Worm (Caenorhabditis elegans) whole organism, L2 larva: ENCODE results near the gene C54F6.17.

Source experiments
- C34F6.9 ChIP-seq: fragments of 150-350 bp; optimal IDR thresholded peaks from 2 replicates; lab custom pipeline; 2014; ENCODE audit warnings: missing biosample characterization, missing genetic modification characterization
- R02D3.7 ChIP-seq: fragments of 150-350 bp; optimal IDR thresholded peaks from 2 replicates; lab custom pipeline; 2014; ENCODE audit warnings: missing biosample characterization, missing genetic modification characterization
- Y55F3AM.14 ChIP-seq: fragments of 200-800 bp; sonication (Bioruptor generic); optimal IDR thresholded peaks from 2 replicates; lab custom pipeline; 2018; ENCODE audit warnings: mild to moderate bottlenecking, missing genetic modification characterization, missing compliant biosample characterization
- ZK546.5 ChIP-seq: sonication (generic microtip); optimal IDR thresholded peaks from 2 replicates; lab custom pipeline; 2017; ENCODE audit warnings: missing biosample characterization, missing genetic modification characterization
- alr-1 ChIP-seq: fragments of 150-350 bp; optimal IDR thresholded peaks from 2 replicates; lab custom pipeline; 2014; ENCODE audit warnings: missing biosample characterization, missing genetic modification characterization
- aly-2 ChIP-seq: fragments of 150-350 bp; optimal IDR thresholded peaks from 2 replicates; lab custom pipeline; 2014; ENCODE audit warnings: missing biosample characterization, missing genetic modification characterization
- ama-1 ChIP-seq: fragments of 150-350 bp; optimal IDR thresholded peaks from 2 replicates; lab custom pipeline; 2018; ENCODE audit warnings: inconsistent platforms
- ceh-16 ChIP-seq: fragments of 150-350 bp; optimal IDR thresholded peaks from 2 replicates; lab custom pipeline; 2014; ENCODE audit warnings: missing biosample characterization, missing genetic modification characterization
- ceh-82 ChIP-seq: fragments of 150-350 bp; optimal IDR thresholded peaks from 2 replicates; lab custom pipeline; 2014; ENCODE audit warnings: missing biosample characterization, missing genetic modification characterization
- elt-1 ChIP-seq: fragments of 150-350 bp; optimal IDR thresholded peaks from 2 replicates; lab custom pipeline; 2014; ENCODE audit warnings: missing biosample characterization, missing genetic modification characterization
- elt-3 ChIP-seq: sonication (generic microtip); optimal IDR thresholded peaks from 2 replicates; lab custom pipeline; 2017; ENCODE audit warnings: missing biosample characterization, missing genetic modification characterization
- gmeb-1 ChIP-seq: fragments of 150-350 bp; optimal IDR thresholded peaks from 2 replicates; lab custom pipeline; 2014; ENCODE audit warnings: missing biosample characterization, missing genetic modification characterization
- lin-11 ChIP-seq: fragments of 150-350 bp; sonication (generic microtip); optimal IDR thresholded peaks from 2 replicates; lab custom pipeline; 2014; ENCODE audit warnings: missing biosample characterization, missing genetic modification characterization, inconsistent platforms, mixed read lengths
- lin-39 ChIP-seq: fragments of 150-350 bp; optimal IDR thresholded peaks from 2 replicates; lab custom pipeline; 2014; ENCODE audit warnings: missing biosample characterization, missing genetic modification reagents, missing genetic modification characterization
- lsy-2 ChIP-seq, 2 experiments: fragments of 150-350 bp in 1 of 2; sonication (generic microtip) in 1 of 2; optimal IDR thresholded peaks; 2 replicates each; lab custom pipeline; 2014 to 2017; ENCODE audit warnings: missing biosample characterization in 2 of 2, missing genetic modification characterization in 2 of 2
- mab-5 ChIP-seq: fragments of 150-350 bp; optimal IDR thresholded peaks from 2 replicates; lab custom pipeline; 2014; ENCODE audit warnings: missing biosample characterization, missing genetic modification characterization
- mbf-1 ChIP-seq: sonication (generic microtip); optimal IDR thresholded peaks from 2 replicates; lab custom pipeline; 2017; ENCODE audit warnings: missing biosample characterization, missing genetic modification characterization
- mdl-1 ChIP-seq, 2 experiments: fragments of 150-350 bp in 1 of 2; sonication (generic microtip) in 1 of 2; optimal IDR thresholded peaks; 2 replicates each; lab custom pipeline; 2017; ENCODE audit warnings: missing biosample characterization in 2 of 2, missing genetic modification characterization in 2 of 2
- nhr-10 ChIP-seq: sonication (generic microtip); optimal IDR thresholded peaks from 2 replicates; lab custom pipeline; 2017; ENCODE audit warnings: missing biosample characterization, missing genetic modification characterization
- nhr-11 ChIP-seq: fragments of 150-350 bp; optimal IDR thresholded peaks from 2 replicates; lab custom pipeline; 2014; ENCODE audit warnings: missing biosample characterization, missing genetic modification characterization
- nhr-12 ChIP-seq: fragments of 150-350 bp; optimal IDR thresholded peaks from 2 replicates; lab custom pipeline; 2014; ENCODE audit warnings: missing biosample characterization, missing genetic modification characterization
- nhr-129 ChIP-seq: fragments of 150-350 bp; optimal IDR thresholded peaks from 2 replicates; lab custom pipeline; 2014; ENCODE audit warnings: missing biosample characterization, missing genetic modification characterization
- nhr-23 ChIP-seq: fragments of 150-350 bp; optimal IDR thresholded peaks from 2 replicates; lab custom pipeline; 2014; ENCODE audit warnings: missing biosample characterization, missing genetic modification reagents, missing genetic modification characterization
- nhr-237 ChIP-seq: fragments of 150-350 bp; optimal IDR thresholded peaks from 2 replicates; lab custom pipeline; 2014; ENCODE audit warnings: missing biosample characterization, missing genetic modification characterization
- nhr-25 ChIP-seq: fragments of 150-350 bp; sonication (generic microtip); optimal IDR thresholded peaks from 3 replicates; lab custom pipeline; 2014; ENCODE audit warnings: missing biosample characterization, missing genetic modification characterization
- nhr-77 ChIP-seq: fragments of 150-350 bp; optimal IDR thresholded peaks from 2 replicates; lab custom pipeline; 2014; ENCODE audit warnings: missing biosample characterization, missing genetic modification characterization
- peb-1 ChIP-seq: fragments of 150-350 bp; optimal IDR thresholded peaks from 2 replicates; lab custom pipeline; 2014; ENCODE audit warnings: missing biosample characterization, missing genetic modification characterization
- sem-4 ChIP-seq: fragments of 150-350 bp; optimal IDR thresholded peaks from 2 replicates; lab custom pipeline; 2014; ENCODE audit warnings: missing biosample characterization, missing genetic modification reagents, missing genetic modification characterization
- skn-1 ChIP-seq: sonication (generic microtip); optimal IDR thresholded peaks from 2 replicates; lab custom pipeline; 2017; ENCODE audit warnings: missing biosample characterization, missing genetic modification characterization
- snpc-4 ChIP-seq: fragments of 150-350 bp; optimal IDR thresholded peaks from 2 replicates; lab custom pipeline; 2014; ENCODE audit warnings: missing biosample characterization, missing genetic modification characterization
- unc-55 ChIP-seq: fragments of 150-350 bp; sonication (generic microtip); optimal IDR thresholded peaks from 3 replicates; lab custom pipeline; 2014; ENCODE audit warnings: missing biosample characterization, missing genetic modification reagents, missing genetic modification characterization
- zag-1 ChIP-seq: fragments of 150-350 bp; optimal IDR thresholded peaks from 2 replicates; lab custom pipeline; 2014; ENCODE audit warnings: missing biosample characterization, missing genetic modification characterization
- ztf-1 ChIP-seq: fragments of 200-800 bp; sonication (Bioruptor generic); conservative IDR thresholded peaks from 2 replicates; pipeline ENCODE4 v1.3.6; 2022; ENCODE audit warnings: missing genetic modification characterization, missing compliant biosample characterization
- ztf-4 ChIP-seq: fragments of 150-350 bp; optimal IDR thresholded peaks from 2 replicates; lab custom pipeline; 2014; ENCODE audit warnings: missing biosample characterization, missing genetic modification characterization

C54F6.17 gene

DNA sequence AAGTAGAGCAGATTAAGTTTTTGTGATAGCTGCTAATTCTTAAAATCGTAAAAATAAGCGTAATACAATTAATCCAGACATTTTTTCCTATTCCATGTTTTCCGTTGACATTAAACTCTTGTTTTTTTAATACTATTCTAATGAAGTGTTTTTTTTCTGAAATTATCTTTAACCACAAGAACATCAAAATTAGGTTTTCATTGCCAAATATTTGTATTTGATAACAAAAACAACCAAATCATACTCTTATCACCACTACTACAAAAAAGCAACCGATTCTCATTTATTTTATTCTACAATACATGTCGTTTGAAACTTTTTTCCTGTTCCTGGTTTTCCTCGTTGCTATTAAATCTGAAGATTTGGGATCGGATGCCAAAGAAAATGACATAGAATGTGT, at the start of gene C54F6.17:
TSS of gene C54F6.17 (plus strand) at position 301 of the 400 bp plus-strand sequence.
- TF ChIP-seq lsy-2 (tag; optimal IDR thresholded peaks at IDR 0.05; lab: Kevin White, UChicago): no peak
- TF ChIP-seq nhr-129 (tag; lab: Kevin White, UChicago): no peak
- TF ChIP-seq nhr-23 (tag; lab: Kevin White, UChicago): no peak
- TF ChIP-seq, all 48 proteins: peak for 0

- TF ChIP-seq alr-1 (tag; lab: Kevin White, UChicago) (no peak), ztf-1 (GFP tag; lab: Robert Waterston, UW) (no peak), Y55F3AM.14 (GFP tag; lab: Kevin White, UChicago) (no peak), ama-1 (lab: Kevin White, UChicago) (no peak), lsy-2 (tag; optimal IDR thresholded peaks at IDR 0.05; lab: Kevin White, UChicago) (no peak), ceh-16 (tag; lab: Kevin White, UChicago) (no peak), snpc-4 (tag; lab: Kevin White, UChicago) (no peak), zag-1 (no peak), lin-39 (tag; lab: Kevin White, UChicago) (no peak), skn-1 (tag; lab: Kevin White, UChicago) (no peak), nhr-12 (no peak), nhr-10 (no peak), sem-4 (tag; lab: Kevin White, UChicago) (no peak), elt-1 (no peak), mdl-1 (tag; optimal IDR thresholded peaks at IDR 0.05; lab: Kevin White, UChicago) (no peak), peb-1 (tag; lab: Kevin White, UChicago) (no peak), ZK546.5 (no peak), unc-55 (GFP tag; lab: Kevin White, UChicago) (no peak), R02D3.7 (tag; lab: Kevin White, UChicago) (no peak)
Measured at ce11 chrV:7478404-7478803, 48.8 kb upstream of the C54F6.17 start, which contains the start of gene str-190. Gene str-190 (minus strand): TSS chrV:7478504.

DNA sequence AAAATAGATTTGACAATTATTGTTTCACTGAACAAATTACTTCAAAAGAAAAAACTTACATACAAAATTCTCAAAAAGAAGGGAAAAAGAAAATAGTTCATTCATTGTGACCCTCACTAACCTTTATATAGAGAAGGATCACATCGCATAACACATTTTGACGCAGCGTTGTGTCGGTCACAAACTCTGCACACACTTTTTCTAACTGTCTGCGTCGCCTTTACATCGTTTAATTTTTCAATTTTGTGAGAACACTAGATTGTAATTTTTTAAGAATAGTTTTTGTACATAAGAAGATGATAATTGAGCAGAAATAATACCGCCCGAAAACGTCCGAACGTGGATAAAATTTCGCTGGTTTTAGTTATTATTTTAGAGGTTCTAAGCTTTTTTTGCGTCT, 46.3 kb upstream of the C54F6.17 start, which contains the start of gene C18B10.6:
TSS of gene C18B10.6 (minus strand) at position 101 of the 400 bp plus-strand sequence.
- TF ChIP-seq gmeb-1 (tag; lab: Kevin White, UChicago) (no peak), ceh-16 (tag; lab: Kevin White, UChicago) (no peak), aly-2 (tag; lab: Kevin White, UChicago) (no peak), ceh-82 (tag; lab: Kevin White, UChicago) (no peak), nhr-237 (no peak), ztf-4 (no peak), nhr-23 (tag; lab: Kevin White, UChicago) (no peak), lin-11 (no peak)

DNA sequence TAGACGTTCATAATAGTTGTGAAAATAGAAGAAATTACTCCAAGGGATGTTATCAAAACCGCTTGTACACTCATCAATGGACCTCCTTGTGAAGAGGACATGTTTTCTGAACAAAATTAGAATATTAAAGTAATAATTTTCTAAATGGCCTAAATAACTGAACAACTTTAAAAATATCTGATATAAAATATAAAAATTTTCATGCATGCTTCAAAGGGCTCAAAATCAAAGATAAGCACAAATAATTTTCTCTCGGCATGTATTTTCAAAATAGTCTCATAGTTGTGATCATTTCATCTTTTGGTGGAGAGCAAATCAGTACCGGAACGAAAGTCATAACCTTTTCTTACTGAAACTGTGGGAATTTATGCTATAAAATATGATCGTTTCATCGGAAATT, 42.3 kb upstream of the C54F6.17 start, which contains the start of gene srbc-8:
TSS of gene srbc-8 (minus strand) at position 101 of the 400 bp plus-strand sequence.
- TF ChIP-seq aly-2 (tag; lab: Kevin White, UChicago) (no peak), nhr-10 (no peak), zag-1 (no peak), unc-55 (GFP tag; lab: Kevin White, UChicago) (no peak), peb-1 (tag; lab: Kevin White, UChicago) (no peak), nhr-237 (no peak), lin-11 (no peak)

DNA sequence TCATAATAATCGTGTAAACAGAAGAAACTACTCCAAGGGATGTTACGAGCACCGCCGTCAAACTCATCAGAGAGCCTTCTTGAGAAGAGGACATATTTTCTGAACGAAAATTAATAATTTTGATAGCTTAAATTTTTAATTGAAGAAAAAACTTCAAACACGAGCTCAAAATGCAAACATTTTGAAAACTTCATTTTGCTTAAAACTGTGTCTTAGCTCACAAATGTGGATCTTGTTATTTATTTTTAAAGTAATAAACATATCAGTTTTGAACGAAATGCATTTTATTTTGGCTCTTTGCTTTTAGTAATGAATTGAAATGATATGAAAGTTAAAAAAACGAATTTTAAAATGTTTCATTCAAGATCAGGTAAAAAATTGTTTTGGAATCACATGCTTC, 39.7 kb upstream of the C54F6.17 start, which contains the start of gene srbc-7:
TSS of gene srbc-7 (minus strand) at position 101 of the 400 bp plus-strand sequence.
- TF ChIP-seq nhr-237: no peak
- no peak for TF ChIP-seq nhr-129 (tag; lab: Kevin White, UChicago)
- no peak for TF ChIP-seq elt-3 (tag; lab: Kevin White, UChicago)
- TF ChIP-seq mbf-1: no peak
- no peak for TF ChIP-seq sem-4 (tag; lab: Kevin White, UChicago)
- no peak for TF ChIP-seq nhr-25 (tag; lab: Kevin White, UChicago)

DNA sequence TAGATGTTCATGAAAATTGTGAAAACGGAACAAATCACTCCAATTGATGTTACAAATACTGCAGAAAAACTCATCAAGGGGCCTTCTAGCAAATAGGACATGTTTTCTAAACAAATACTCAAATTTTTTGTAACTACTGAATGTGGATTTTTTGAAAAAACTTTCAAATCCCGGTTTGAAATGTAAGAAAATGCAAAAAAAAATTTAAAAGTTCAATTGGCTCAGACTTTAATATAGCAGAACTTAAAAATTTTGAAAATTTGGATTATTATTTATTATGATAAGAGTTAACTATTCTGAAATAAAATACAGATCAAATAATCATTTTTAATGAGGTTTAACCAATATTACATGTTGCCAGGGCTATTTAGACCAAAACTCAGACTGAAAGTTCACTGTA, 36.9 kb upstream of the C54F6.17 start, which contains the start of gene srbc-9:
TSS of gene srbc-9 (minus strand) at position 101 of the 400 bp plus-strand sequence.
- TF ChIP-seq nhr-77 (no peak), nhr-11 (tag; lab: Kevin White, UChicago) (no peak), ceh-16 (tag; lab: Kevin White, UChicago) (no peak), C34F6.9 (tag; lab: Kevin White, UChicago) (no peak), mab-5 (tag; lab: Kevin White, UChicago) (no peak), ama-1 (lab: Kevin White, UChicago) (no peak), nhr-237 (no peak), mdl-1 (tag; optimal IDR thresholded peaks at IDR 0.05; lab: Kevin White, UChicago) (no peak), ZK546.5 (no peak)
